Fruit fly (Drosophila melanogaster) whole organism, adult: ENCODE measurements around the gene Syx17.

ENCODE experiments used
- CG12768 ChIP-seq: fragments of 200-800 bp; sonication (Bioruptor generic); optimal IDR thresholded peaks from 2 replicates; lab custom pipeline; 2017; ENCODE audit warnings: missing biosample characterization, missing genetic modification characterization, mild to moderate bottlenecking, moderate library complexity, missing genetic modification reagents
- CG33017 ChIP-seq: fragments of 200-800 bp; sonication (Bioruptor generic); optimal IDR thresholded peaks from 2 replicates; lab custom pipeline; 2018; ENCODE audit warnings: missing biosample characterization, mild to moderate bottlenecking, missing genetic modification characterization, moderate library complexity
- CG7045 ChIP-seq: fragments of 200-800 bp; sonication (Bioruptor generic); optimal IDR thresholded peaks from 2 replicates; lab custom pipeline; 2017; ENCODE audit warnings: missing biosample characterization, mild to moderate bottlenecking, missing genetic modification characterization
- CG7101 ChIP-seq: fragments of 200-800 bp; sonication (Bioruptor generic); optimal IDR thresholded peaks from 2 replicates; lab custom pipeline; 2018; ENCODE audit warnings: missing biosample characterization, mild to moderate bottlenecking, missing genetic modification characterization, moderate library complexity
- Hr96 ChIP-seq: fragments of 200-800 bp; sonication (Bioruptor generic); optimal IDR thresholded peaks from 2 replicates; lab custom pipeline; 2016; ENCODE audit warnings: missing biosample characterization, missing genetic modification characterization
- Mnt ChIP-seq: fragments of 200-800 bp; sonication (Bioruptor generic); optimal IDR thresholded peaks from 2 replicates; lab custom pipeline; 2016; ENCODE audit warnings: missing biosample characterization, mild to moderate bottlenecking, missing genetic modification characterization
- bab1 ChIP-seq: fragments of 200-800 bp; sonication (Bioruptor generic); optimal IDR thresholded peaks from 3 replicates; lab custom pipeline; 2019; ENCODE audit warnings: missing biosample characterization, mild to moderate bottlenecking, missing genetic modification characterization, moderate library complexity
- cnc ChIP-seq, 2 experiments: fragments of >200 bp; optimal IDR thresholded peaks; 2 replicates each; lab custom pipeline; 2017
- kay ChIP-seq: fragments of 200-800 bp; sonication (Bioruptor generic); peaks from one replicate; lab custom pipeline; 2016; ENCODE audit warnings: missing biosample characterization, missing genetic modification characterization, borderline replicate concordance
- pad ChIP-seq: fragments of 200-800 bp; sonication (Bioruptor generic); optimal IDR thresholded peaks from 3 replicates; lab custom pipeline; 2017; ENCODE audit warnings: missing biosample characterization, missing genetic modification characterization, mild to moderate bottlenecking, moderate library complexity, missing genetic modification reagents
- toe ChIP-seq: fragments of 200-800 bp; sonication (Bioruptor generic); optimal IDR thresholded peaks from 2 replicates; lab custom pipeline; 2016; ENCODE audit warnings: missing biosample characterization, missing genetic modification characterization

- TF ChIP-seq bab1 (GFP tag; lab: Kevin White, UChicago) (no peak), Hr96 (GFP tag; lab: Kevin White, UChicago) (no peak), cnc (optimal IDR thresholded peaks at IDR 0.05; lab: Kevin White, UChicago) (no peak), CG33017 (tag; lab: Kevin White, UChicago) (no peak), CG7101 (no peak), CG12768 (GFP tag; lab: Kevin White, UChicago) (no peak), CG7045 (no peak), pad (GFP tag; lab: Kevin White, UChicago) (no peak), Mnt (no peak), kay (no peak), toe (no peak)
Measured at dm6 chr3L:4365197-4365596, 38.1 kb upstream of the Syx17 start, which contains the start of gene CG33514.
